Worm (Caenorhabditis elegans): Measurements from ENCODE around the gene C18G1.7.

ce11 chrV:4719965-4720364 lies 25.4 kb upstream of the C18G1.7 start, which contains the start of gene prx-6:
- no peak for TF ChIP-seq dao-5 (tag; optimal IDR thresholded peaks at IDR 0.05)
- no peak for TF ChIP-seq W03F9.2 (tag; optimal IDR thresholded peaks at IDR 0.05)

Data from whole organism, L4/young adult.